Fruit fly (Drosophila melanogaster) whole organism, embryonic: Measurements from ENCODE around the gene CG16985.
A peak's percentile ranks its signal among the peaks of the same experiment; 100 is the strongest.

Experiments
- Bgb ChIP-seq: fragments of 200-800 bp; sonication (Bioruptor generic); IDR thresholded peaks from 2 replicates; pipeline ENCODE4 v1.3.6; 2022; ENCODE audit warnings: missing biosample characterization, missing genetic modification characterization; ENCODE audit not compliant: partially characterized antibody
- C15 ChIP-seq: fragments of 200-800 bp; sonication (Bioruptor generic); IDR thresholded peaks from 3 replicates; pipeline ENCODE4 v1.3.6; 2022; ENCODE audit warnings: missing biosample characterization, missing genetic modification characterization
- CG10209 ChIP-seq: fragments of 200-800 bp; sonication (Bioruptor generic); optimal IDR thresholded peaks from 3 replicates; lab custom pipeline; 2017; ENCODE audit warnings: missing biosample characterization, mild to moderate bottlenecking, missing genetic modification characterization, missing genetic modification reagents
- CG1024 ChIP-seq: fragments of 200-800 bp; sonication (Bioruptor generic); IDR thresholded peaks from 2 replicates; pipeline ENCODE4 v1.3.6; 2022; ENCODE audit warnings: missing biosample characterization, missing genetic modification characterization
- CG10431 ChIP-seq: fragments of 200-800 bp; sonication (Bioruptor generic); optimal IDR thresholded peaks from 3 replicates; lab custom pipeline; 2018; ENCODE audit warnings: missing biosample characterization, mild to moderate bottlenecking, missing genetic modification characterization
- CG1233 ChIP-seq: fragments of 200-800 bp; sonication (Bioruptor generic); optimal IDR thresholded peaks from 4 replicates; lab custom pipeline; 2018; ENCODE audit warnings: missing biosample characterization, mild to moderate bottlenecking, missing genetic modification characterization
- CG13287 ChIP-seq: fragments of 200-800 bp; sonication (Bioruptor generic); IDR thresholded peaks from 2 replicates; pipeline ENCODE4 v1.3.6; 2022; ENCODE audit warnings: missing biosample characterization, missing genetic modification characterization; ENCODE audit not compliant: partially characterized antibody
- CG13424 ChIP-seq: fragments of 200-800 bp; sonication (Bioruptor generic); optimal IDR thresholded peaks from 2 replicates; lab custom pipeline; 2019; ENCODE audit warnings: missing biosample characterization, mild to moderate bottlenecking, missing genetic modification characterization, moderate library complexity
- CG14050 ChIP-seq: fragments of 200-800 bp; sonication (Bioruptor generic); IDR thresholded peaks from 3 replicates; pipeline ENCODE4 v1.3.6; 2022; ENCODE audit warnings: missing biosample characterization, missing genetic modification characterization
- CG1529 ChIP-seq: fragments of 200-800 bp; sonication (Bioruptor generic); optimal IDR thresholded peaks from 3 replicates; lab custom pipeline; 2018; ENCODE audit warnings: missing biosample characterization, missing genetic modification characterization
- CG15514 ChIP-seq: fragments of 200-800 bp; sonication (Bioruptor generic); optimal IDR thresholded peaks from 3 replicates; lab custom pipeline; 2017; ENCODE audit warnings: missing biosample characterization, missing genetic modification characterization, mild to moderate bottlenecking, moderate library complexity, missing genetic modification reagents
- CG1602 ChIP-seq: fragments of 200-800 bp; sonication (Bioruptor generic); optimal IDR thresholded peaks from 3 replicates; lab custom pipeline; 2016; ENCODE audit warnings: missing biosample characterization, missing genetic modification characterization
- CG16863 ChIP-seq: fragments of 200-800 bp; sonication (Bioruptor generic); optimal IDR thresholded peaks from 3 replicates; lab custom pipeline; 2016; ENCODE audit warnings: missing biosample characterization, missing genetic modification characterization
- CG18262 ChIP-seq: fragments of 200-800 bp; optimal IDR thresholded peaks from 3 replicates; lab custom pipeline; 2019; ENCODE audit warnings: missing biosample characterization, mild to moderate bottlenecking, missing genetic modification characterization, moderate library complexity
- CG2199 ChIP-seq: fragments of 200-800 bp; sonication (Bioruptor generic); IDR thresholded peaks from 3 replicates; pipeline ENCODE4 v1.3.6; 2022; ENCODE audit warnings: missing biosample characterization, missing genetic modification characterization
- CG30403 ChIP-seq: fragments of 200-800 bp; sonication (Bioruptor generic); optimal IDR thresholded peaks from 3 replicates; lab custom pipeline; 2016; ENCODE audit warnings: missing biosample characterization, missing genetic modification characterization
- CG32532 ChIP-seq: fragments of 200-800 bp; sonication (Bioruptor generic); IDR thresholded peaks from 2 replicates; pipeline ENCODE4 v1.3.6; 2022; ENCODE audit warnings: missing biosample characterization, missing genetic modification characterization
- CG4424 ChIP-seq: fragments of 200-800 bp; sonication (Bioruptor generic); optimal IDR thresholded peaks from 3 replicates; lab custom pipeline; 2016; ENCODE audit warnings: missing biosample characterization, missing genetic modification characterization
- CG5953 ChIP-seq: fragments of 200-800 bp; sonication (Bioruptor generic); IDR thresholded peaks from 2 replicates; pipeline ENCODE4 v1.3.6; 2022; ENCODE audit warnings: missing biosample characterization, missing genetic modification characterization
- CG6272 ChIP-seq: fragments of 200-800 bp; sonication (Bioruptor generic); IDR thresholded peaks from 2 replicates; pipeline ENCODE4 v1.3.6; 2022; ENCODE audit warnings: missing biosample characterization, missing genetic modification characterization
- CG6791 ChIP-seq: fragments of 200-800 bp; sonication (Bioruptor generic); IDR thresholded peaks from 3 replicates; pipeline ENCODE4 v1.3.6; 2022; ENCODE audit warnings: missing biosample characterization, missing genetic modification characterization; ENCODE audit not compliant: partially characterized antibody
- CG9932 ChIP-seq: fragments of 200-800 bp; sonication (Bioruptor generic); IDR thresholded peaks from 2 replicates; pipeline ENCODE4 v1.3.6; 2022; ENCODE audit warnings: missing biosample characterization, missing genetic modification characterization
- D ChIP-seq, 2 experiments: fragments of 200-800 bp in 1 of 2; fragments of >200 bp in 1 of 2; sonication (Bioruptor generic) in 1 of 2; optimal IDR thresholded peaks; 2 replicates in 1 of 2; 3 replicates in 1 of 2; lab custom pipeline; 2017; ENCODE audit warnings: mild to moderate bottlenecking in 1 of 2, missing biosample characterization in 1 of 2, missing genetic modification characterization in 1 of 2, missing genetic modification reagents in 1 of 2
- D19A ChIP-seq: fragments of 200-800 bp; optimal IDR thresholded peaks from 3 replicates; lab custom pipeline; 2019; ENCODE audit warnings: missing biosample characterization, mild to moderate bottlenecking, missing genetic modification characterization, moderate library complexity
- Dad ChIP-seq: fragments of 200-800 bp; sonication (Bioruptor generic); optimal IDR thresholded peaks from 3 replicates; lab custom pipeline; 2016; ENCODE audit warnings: missing biosample characterization, missing genetic modification characterization
- Doc3 ChIP-seq: fragments of 200-800 bp; sonication (Bioruptor generic); IDR thresholded peaks from 3 replicates; pipeline ENCODE4 v1.3.6; 2022; ENCODE audit warnings: missing biosample characterization, missing genetic modification characterization; ENCODE audit not compliant: partially characterized antibody
- HLH54F ChIP-seq: fragments of 200-800 bp; sonication (Bioruptor generic); optimal IDR thresholded peaks from 3 replicates; lab custom pipeline; 2016; ENCODE audit warnings: missing biosample characterization, missing genetic modification characterization
- Hmr ChIP-seq: fragments of 200-800 bp; sonication (Bioruptor generic); optimal IDR thresholded peaks from 3 replicates; lab custom pipeline; 2017; ENCODE audit warnings: mild to moderate bottlenecking, missing biosample characterization, missing genetic modification reagents, missing genetic modification characterization
- MBD-R2 ChIP-seq: fragments of 200-800 bp; sonication (Bioruptor generic); IDR thresholded peaks from 2 replicates; pipeline ENCODE4 v1.3.6; 2022; ENCODE audit warnings: missing biosample characterization, missing genetic modification characterization
- Neu2 ChIP-seq: fragments of 200-800 bp; sonication (Bioruptor generic); optimal IDR thresholded peaks from 3 replicates; lab custom pipeline; 2016; ENCODE audit warnings: missing biosample characterization, missing genetic modification characterization, borderline replicate concordance
- Nf-YC ChIP-seq: fragments of 200-800 bp; optimal IDR thresholded peaks from 3 replicates; lab custom pipeline; 2019; ENCODE audit warnings: missing biosample characterization, mild to moderate bottlenecking, missing genetic modification characterization, moderate library complexity
- NfI ChIP-seq: fragments of 200-800 bp; sonication (Bioruptor generic); optimal IDR thresholded peaks from 3 replicates; lab custom pipeline; 2018; ENCODE audit warnings: missing biosample characterization, mild to moderate bottlenecking, missing genetic modification characterization, moderate library complexity
- Ravus ChIP-seq: fragments of 200-800 bp; sonication (Bioruptor generic); IDR thresholded peaks from 2 replicates; pipeline ENCODE4 v1.3.6; 2022; ENCODE audit warnings: missing biosample characterization, missing genetic modification characterization
- Rx ChIP-seq: fragments of 200-800 bp; sonication (Bioruptor generic); IDR thresholded peaks from 2 replicates; pipeline ENCODE4 v1.3.6; 2022; ENCODE audit warnings: missing biosample characterization, missing genetic modification characterization
- Sox100B ChIP-seq: fragments of 200-800 bp; sonication (Bioruptor generic); optimal IDR thresholded peaks from 3 replicates; lab custom pipeline; 2018; ENCODE audit warnings: missing biosample characterization, mild to moderate bottlenecking, missing genetic modification characterization
- Sry-δ ChIP-seq: fragments of 200-800 bp; sonication (Bioruptor generic); optimal IDR thresholded peaks from 2 replicates; lab custom pipeline; 2016; ENCODE audit warnings: missing biosample characterization, missing genetic modification characterization
- btn ChIP-seq: fragments of 200-800 bp; sonication (Bioruptor generic); optimal IDR thresholded peaks from 2 replicates; lab custom pipeline; 2016; ENCODE audit warnings: missing biosample characterization, missing genetic modification characterization
- chm ChIP-seq: fragments of 200-800 bp; sonication (Bioruptor generic); IDR thresholded peaks from 2 replicates; pipeline ENCODE4 v1.3.6; 2022; ENCODE audit warnings: missing biosample characterization, missing genetic modification characterization
- crol ChIP-seq: fragments of 200-800 bp; sonication (Bioruptor generic); IDR thresholded peaks from 2 replicates; pipeline ENCODE4 v1.3.6; 2022; ENCODE audit warnings: missing biosample characterization, missing genetic modification characterization
- ems ChIP-seq: fragments of 200-800 bp; sonication (Bioruptor generic); optimal IDR thresholded peaks from 3 replicates; lab custom pipeline; 2016; ENCODE audit warnings: missing biosample characterization, missing genetic modification characterization
- ftz-f1 ChIP-seq: fragments of 200-800 bp; sonication (Bioruptor generic); optimal IDR thresholded peaks from 2 replicates; lab custom pipeline; 2016; ENCODE audit warnings: missing biosample characterization, missing genetic modification characterization
- h ChIP-seq: fragments of >200 bp; optimal IDR thresholded peaks from 2 replicates; lab custom pipeline; 2017
- her ChIP-seq: fragments of 200-800 bp; sonication (Bioruptor generic); optimal IDR thresholded peaks from 2 replicates; lab custom pipeline; 2016; ENCODE audit warnings: missing biosample characterization, missing genetic modification characterization
- luna ChIP-seq: fragments of 200-800 bp; sonication (Bioruptor generic); optimal IDR thresholded peaks from 2 replicates; lab custom pipeline; 2016; ENCODE audit warnings: missing biosample characterization, missing genetic modification characterization
- mam ChIP-seq: fragments of 200-800 bp; sonication (Bioruptor generic); optimal IDR thresholded peaks from 3 replicates; lab custom pipeline; 2016; ENCODE audit warnings: missing biosample characterization, missing genetic modification characterization
- mirr ChIP-seq: fragments of 200-800 bp; sonication (Bioruptor generic); optimal IDR thresholded peaks from 3 replicates; lab custom pipeline; 2018; ENCODE audit warnings: missing biosample characterization, mild to moderate bottlenecking, missing genetic modification characterization
- peb ChIP-seq: fragments of 200-800 bp; sonication (Bioruptor generic); IDR thresholded peaks from 2 replicates; pipeline ENCODE4 v1.3.6; 2022; ENCODE audit warnings: missing biosample characterization, missing genetic modification characterization
- ro ChIP-seq: fragments of 200-800 bp; sonication (Bioruptor generic); IDR thresholded peaks from 2 replicates; pipeline ENCODE4 v1.3.6; 2022; ENCODE audit warnings: missing biosample characterization, missing genetic modification characterization
- sr ChIP-seq: fragments of 200-800 bp; sonication (Bioruptor generic); IDR thresholded peaks from 3 replicates; pipeline ENCODE4 v1.3.6; 2022; ENCODE audit warnings: missing biosample characterization, missing genetic modification characterization
- stc ChIP-seq: fragments of 200-800 bp; sonication (Bioruptor generic); IDR thresholded peaks from 2 replicates; pipeline ENCODE4 v1.3.6; 2022; ENCODE audit warnings: missing biosample characterization, missing genetic modification characterization
- vnd ChIP-seq: fragments of 200-800 bp; sonication (Bioruptor generic); IDR thresholded peaks from 3 replicates; pipeline ENCODE4 v1.3.6; 2022; ENCODE audit warnings: missing biosample characterization, missing genetic modification characterization; ENCODE audit not compliant: partially characterized antibody

CG16985 gene

dm6 chr3L:2579557-2580224 lies 19.4 kb upstream of the CG16985 start (continued):
- TF ChIP-seq CG18262 (tag; lab: Kevin White, UChicago): no peak
- TF ChIP-seq CG1602: no peak
- TF ChIP-seq Ravus (GFP tag; lab: Robert Waterston, UW): no peak
- no peak for TF ChIP-seq CG4424
- peak; percentile 83; the same call in 2 of the 3 replicates for TF ChIP-seq Doc3 (GFP tag; lab: Robert Waterston, UW)
- TF ChIP-seq CG15514 (GFP tag; lab: Kevin White, UChicago): no peak
- TF ChIP-seq Rx (GFP tag; lab: Robert Waterston, UW): no peak
- no peak for TF ChIP-seq CG6272 (GFP tag; lab: Robert Waterston, UW)
- no peak for TF ChIP-seq C15
- TF ChIP-seq CG16863 (GFP tag; lab: Kevin White, UChicago): no peak
- no peak for TF ChIP-seq CG1024 (GFP tag; lab: Robert Waterston, UW)
- no peak for TF ChIP-seq ro (GFP tag; lab: Robert Waterston, UW)
- no peak for TF ChIP-seq NfI (GFP tag; lab: Kevin White, UChicago)
- no peak for TF ChIP-seq D (optimal IDR thresholded peaks at IDR 0.05; lab: Kevin White, UChicago)
- no peak for TF ChIP-seq D (GFP tag; optimal IDR thresholded peaks at IDR 0.05; lab: Kevin White, UChicago)
- TF ChIP-seq crol (GFP tag; lab: Robert Waterston, UW): no peak
- TF ChIP-seq CG2199: 0 out of 3 replicates have a peak, but pooled peaks have one; percentile 45
- no peak for TF ChIP-seq Sry-δ (GFP tag; lab: Kevin White, UChicago)
- no peak for TF ChIP-seq CG10209 (GFP tag; lab: Kevin White, UChicago)
- TF ChIP-seq CG6791 (GFP tag; lab: Robert Waterston, UW): peak; percentile 77
- TF ChIP-seq CG32532 (GFP tag; lab: Robert Waterston, UW): no peak
- no peak for TF ChIP-seq ems (GFP tag; lab: Kevin White, UChicago)
- no peak for TF ChIP-seq CG14050 (GFP tag; lab: Robert Waterston, UW)
- TF ChIP-seq Bgb: peak; percentile 53
- no peak for TF ChIP-seq ftz-f1
- TF ChIP-seq sr (GFP tag; lab: Robert Waterston, UW): no peak
- TF ChIP-seq her (GFP tag; lab: Kevin White, UChicago): no peak
- no peak for TF ChIP-seq D19A (tag; lab: Kevin White, UChicago)
- no peak for TF ChIP-seq MBD-R2 (GFP tag; lab: Robert Waterston, UW)
- TF ChIP-seq CG9932 (GFP tag; lab: Robert Waterston, UW): no peak
- no peak for TF ChIP-seq mirr (GFP tag; lab: Kevin White, UChicago)
- TF ChIP-seq luna: no peak
- no peak for TF ChIP-seq Nf-YC (tag; lab: Kevin White, UChicago)
- TF ChIP-seq stc (GFP tag; lab: Robert Waterston, UW): no peak
- no peak for TF ChIP-seq HLH54F (GFP tag; lab: Kevin White, UChicago)
- no peak for TF ChIP-seq CG5953 (GFP tag; lab: Robert Waterston, UW)
- TF ChIP-seq vnd: peak; percentile 60; the same call in 2 of the 3 replicates
- no peak for TF ChIP-seq Hmr (GFP tag; lab: Kevin White, UChicago)
- peak; percentile 41 for TF ChIP-seq CG13287 (GFP tag; lab: Robert Waterston, UW)
- no peak for TF ChIP-seq CG1233 (GFP tag; lab: Kevin White, UChicago)
- TF ChIP-seq chm (GFP tag; lab: Robert Waterston, UW): no peak
- TF ChIP-seq CG10431 (GFP tag; lab: Kevin White, UChicago): no peak
- TF ChIP-seq peb (GFP tag; lab: Robert Waterston, UW): no peak
- TF ChIP-seq Sox100B: no peak
- no peak for TF ChIP-seq CG30403
- no peak for TF ChIP-seq btn (GFP tag; lab: Kevin White, UChicago)
- no peak for TF ChIP-seq Dad (GFP tag; lab: Kevin White, UChicago)
- TF ChIP-seq Neu2: no peak
- no peak for TF ChIP-seq CG1529 (GFP tag; lab: Kevin White, UChicago)
- no peak for TF ChIP-seq mam
- no peak for TF ChIP-seq CG13424 (tag; lab: Kevin White, UChicago)
- TF ChIP-seq h (lab: Kevin White, UChicago): no peak
